Worm (Caenorhabditis elegans) whole organism, late embryonic: ENCODE data around the gene xnd-1.

Experiments
- C38D4.7 ChIP-seq: fragments of 200-800 bp; sonication (Bioruptor generic); optimal IDR thresholded peaks from 2 replicates; lab custom pipeline; 2018; ENCODE audit warnings: mild to moderate bottlenecking, missing genetic modification characterization, moderate library complexity, missing compliant biosample characterization
- ama-1 ChIP-seq: fragments of 150-350 bp; optimal IDR thresholded peaks from 2 replicates; lab custom pipeline; 2014
- dmd-4 ChIP-seq: sonication (generic microtip); optimal IDR thresholded peaks from 2 replicates; lab custom pipeline; 2016; ENCODE audit warnings: borderline replicate concordance, missing genetic modification characterization, missing compliant biosample characterization
- elt-4 ChIP-seq: sonication (generic microtip); optimal IDR thresholded peaks from 2 replicates; lab custom pipeline; 2016; ENCODE audit warnings: missing genetic modification characterization, missing compliant biosample characterization
- rnt-1 ChIP-seq: sonication (generic microtip); optimal IDR thresholded peaks from 2 replicates; lab custom pipeline; 2016; ENCODE audit warnings: missing genetic modification characterization, missing compliant biosample characterization
- syd-9 ChIP-seq: sonication (generic microtip); optimal IDR thresholded peaks from 2 replicates; lab custom pipeline; 2016; ENCODE audit warnings: mild to moderate bottlenecking, missing genetic modification characterization, moderate library complexity, missing compliant biosample characterization

DNA sequence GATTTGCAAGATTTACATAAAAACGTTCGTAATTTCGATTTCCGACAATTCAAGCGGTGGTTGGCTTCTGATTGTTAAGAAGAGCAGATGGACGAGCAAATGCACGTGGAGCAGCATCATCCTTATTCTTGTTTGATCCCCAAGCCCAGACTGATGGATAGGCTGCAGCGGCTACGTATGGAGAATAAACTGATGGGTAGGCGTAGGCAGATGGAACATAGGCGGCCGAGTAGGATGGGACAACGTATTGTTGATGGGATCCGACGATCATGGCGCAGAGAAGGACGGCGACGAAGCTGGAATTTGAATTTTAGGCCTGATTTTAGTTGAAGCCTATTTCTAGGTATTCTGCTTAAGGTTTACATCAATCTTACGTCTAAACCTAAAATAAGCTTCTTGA lies 36.0 kb upstream of the xnd-1 start:
- TF ChIP-seq dmd-4 = no peak
- no peak for TF ChIP-seq ama-1 (lab: Kevin White, UChicago)
- TF ChIP-seq rnt-1 (tag; lab: Kevin White, UChicago) = no peak
- no peak for TF ChIP-seq C38D4.7 (GFP tag; lab: Kevin White, UChicago)
- no peak for TF ChIP-seq elt-4 (tag; lab: Kevin White, UChicago)
- TF ChIP-seq syd-9 (tag; lab: Kevin White, UChicago) = no peak
